Fruit fly (Drosophila melanogaster): ENCODE data around the gene CG14932.

Gene CG14932

dm6 chr2L:11806022-11806700 is 16.4 kb downstream of the CG14932 start (continued):
- no peak for TF ChIP-seq CG6813 (GFP tag; optimal IDR thresholded peaks at IDR 0.05)
- TF ChIP-seq Med (GFP tag), result peak; percentile 64
- no peak for TF ChIP-seq Hr39 (optimal IDR thresholded peaks at IDR 0.05)
- no peak for TF ChIP-seq CG31388 (GFP tag; optimal IDR thresholded peaks at IDR 0.05)
- no peak for TF ChIP-seq CTCF (GFP tag; optimal IDR thresholded peaks at IDR 0.05)
- no peak for TF ChIP-seq HHEX (GFP tag; optimal IDR thresholded peaks at IDR 0.05)
- no peak for TF ChIP-seq Hmx (GFP tag; optimal IDR thresholded peaks at IDR 0.05)
- TF ChIP-seq nerfin-2 (GFP tag; IDR thresholded peaks at IDR 0.05; ENCODE audit: partially characterized antibody), result no peak
- no peak for TF ChIP-seq Dfd (GFP tag; optimal IDR thresholded peaks at IDR 0.05)
- no peak for TF ChIP-seq Hmr (GFP tag; optimal IDR thresholded peaks at IDR 0.05)
- no peak for TF ChIP-seq kni (GFP tag; optimal IDR thresholded peaks at IDR 0.05)
- TF ChIP-seq insv (GFP tag; optimal IDR thresholded peaks at IDR 0.05), result peak; percentile 41 to 91
- 0 out of 2 replicates have a peak, but pooled peaks have one; percentile 21 for TF ChIP-seq CG32767 (GFP tag; IDR thresholded peaks at IDR 0.05)

dm6 chr2L:11806701-11807674 is 17.3 kb downstream of the CG14932 start:
- peak; percentile 1 for TF ChIP-seq YL-1 (GFP tag; optimal IDR thresholded peaks at IDR 0.05)
- peak; percentile 15 for TF ChIP-seq ERR (GFP tag; optimal IDR thresholded peaks at IDR 0.05)
- no peak for TF ChIP-seq Abd-B (GFP tag; optimal IDR thresholded peaks at IDR 0.05)
- no peak for TF ChIP-seq C15 (GFP tag; IDR thresholded peaks at IDR 0.05)
- peak; percentile 50; the same call in 2 of the 3 replicates for TF ChIP-seq zen2 (GFP tag; IDR thresholded peaks at IDR 0.05; ENCODE audit: partially characterized antibody)
- no peak for TF ChIP-seq B-H1 (GFP tag; IDR thresholded peaks at IDR 0.05)
- TF ChIP-seq NFAT (GFP tag; IDR thresholded peaks at IDR 0.05), result peak; percentile 48; the same call in 1 of the 2 replicates
- TF ChIP-seq mirr (GFP tag; optimal IDR thresholded peaks at IDR 0.05), result peak; percentile 78
- no peak for TF ChIP-seq ash1 (GFP tag; optimal IDR thresholded peaks at IDR 0.05)
- no peak for TF ChIP-seq PHDP (tag; optimal IDR thresholded peaks at IDR 0.05)
- no peak for TF ChIP-seq Nf-YA (GFP tag; IDR thresholded peaks at IDR 0.05)
- no peak for TF ChIP-seq CG6689 (GFP tag; IDR thresholded peaks at IDR 0.05)
- TF ChIP-seq CG17829 (tag; optimal IDR thresholded peaks at IDR 0.05), result no peak
- TF ChIP-seq vnd (GFP tag; IDR thresholded peaks at IDR 0.05; ENCODE audit: partially characterized antibody), result no peak
- TF ChIP-seq gcm (GFP tag; optimal IDR thresholded peaks at IDR 0.05), result peak; percentile 15
- no peak for TF ChIP-seq nerfin-2 (GFP tag; IDR thresholded peaks at IDR 0.05; ENCODE audit: partially characterized antibody)
- TF ChIP-seq amos (GFP tag; IDR thresholded peaks at IDR 0.05; ENCODE audit: partially characterized antibody), result peak; percentile 10; the same call in 1 of the 2 replicates
- no peak for TF ChIP-seq CG13424 (tag; optimal IDR thresholded peaks at IDR 0.05)
- TF ChIP-seq CG12236 (GFP tag; optimal IDR thresholded peaks at IDR 0.05), result peak; percentile 6
- no peak for TF ChIP-seq Ravus (GFP tag; IDR thresholded peaks at IDR 0.05)
- no peak for TF ChIP-seq da (GFP tag; optimal IDR thresholded peaks at IDR 0.05)
- TF ChIP-seq CG7271 (tag; optimal IDR thresholded peaks at IDR 0.05), result no peak
- no peak for TF ChIP-seq pita (GFP tag; optimal IDR thresholded peaks at IDR 0.05)
- TF ChIP-seq gem (tag; optimal IDR thresholded peaks at IDR 0.05), result peak; percentile 10
- TF ChIP-seq CG33213 (GFP tag; optimal IDR thresholded peaks at IDR 0.05), result no peak
- no peak for TF ChIP-seq Lhr (GFP tag; optimal IDR thresholded peaks at IDR 0.05)
- TF ChIP-seq chinmo (GFP tag; IDR thresholded peaks at IDR 0.05; ENCODE audit: partially characterized antibody), result peak; percentile 91; the same call in 2 of the 4 replicates
- no peak for TF ChIP-seq zfh1 (GFP tag; IDR thresholded peaks at IDR 0.05)
- no peak for TF ChIP-seq salm (tag; optimal IDR thresholded peaks at IDR 0.05)
- no peak for TF ChIP-seq CG4854 (GFP tag; optimal IDR thresholded peaks at IDR 0.05)
- no peak for TF ChIP-seq zen (tag; optimal IDR thresholded peaks at IDR 0.05)
- no peak for TF ChIP-seq gce (GFP tag; IDR thresholded peaks at IDR 0.05)
- no peak for TF ChIP-seq CG9817 (tag; optimal IDR thresholded peaks at IDR 0.05)
- TF ChIP-seq btn (GFP tag; optimal IDR thresholded peaks at IDR 0.05), result no peak
- TF ChIP-seq fd64A (GFP tag; optimal IDR thresholded peaks at IDR 0.05), result no peak

Data from whole organism, embryonic.